Worm (Caenorhabditis elegans) whole organism, midembryonic: ENCODE data around the gene cyp-29A2.

Source experiments
- T22C8.4 ChIP-seq: fragments of 200-800 bp; sonication (Bioruptor generic); IDR thresholded peaks from 2 replicates; pipeline ENCODE4 v1.3.6; 2022; ENCODE audit warnings: missing genetic modification characterization, missing compliant biosample characterization
- cog-1 ChIP-seq: sonication (generic microtip); optimal IDR thresholded peaks from 2 replicates; lab custom pipeline; 2016; ENCODE audit warnings: missing genetic modification characterization, missing compliant biosample characterization
- flt-1 ChIP-seq: fragments of 200-800 bp; sonication (Bioruptor generic); IDR thresholded peaks from 2 replicates; pipeline ENCODE4 v1.3.6; 2022; ENCODE audit warnings: missing genetic modification characterization, missing compliant biosample characterization
- klf-2 ChIP-seq: fragments of 200-800 bp; sonication (Bioruptor generic); conservative IDR thresholded peaks from 2 replicates; pipeline ENCODE4 v1.3.6; 2022; ENCODE audit warnings: missing genetic modification reagents, missing genetic modification characterization, missing compliant biosample characterization
- med-1 ChIP-seq: sonication (generic microtip); optimal IDR thresholded peaks from 2 replicates; lab custom pipeline; 2017; ENCODE audit warnings: missing genetic modification characterization, mild to moderate bottlenecking, missing compliant biosample characterization, antibody characterized with exemption, missing genetic modification reagents; ENCODE audit not compliant: insufficient read depth
- tab-1 ChIP-seq: fragments of 200-800 bp; sonication (Bioruptor generic); IDR thresholded peaks from 2 replicates; pipeline ENCODE4 v1.3.6; 2022; ENCODE audit warnings: missing genetic modification characterization, missing compliant biosample characterization
- ztf-29 ChIP-seq: fragments of 200-800 bp; sonication (Bioruptor generic); IDR thresholded peaks from 2 replicates; pipeline ENCODE4 v1.3.6; 2022; ENCODE audit warnings: missing genetic modification reagents, missing genetic modification characterization, missing compliant biosample characterization

DNA sequence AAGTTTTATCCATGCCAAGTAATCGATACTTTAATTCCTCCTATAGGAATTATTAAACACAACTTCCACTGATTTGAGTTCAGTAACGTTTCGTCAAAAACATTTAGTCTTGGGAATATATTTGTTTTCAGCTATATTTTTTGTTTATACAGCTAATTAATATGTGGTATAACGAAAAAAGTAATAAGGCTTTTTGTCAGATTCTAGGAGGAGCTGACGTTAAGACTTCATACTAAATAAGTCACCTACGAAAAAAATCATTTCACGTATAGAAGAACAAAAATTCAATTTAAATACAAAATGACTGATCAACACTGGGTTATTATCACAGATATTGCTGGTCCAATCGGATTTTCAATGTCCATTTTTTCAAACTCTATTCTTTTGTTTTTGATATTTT lies 51.4 kb downstream of the cyp-29A2 start, which contains the start of gene str-115:
- no peak for TF ChIP-seq cog-1 (tag; lab: Kevin White, UChicago)
- TF ChIP-seq T22C8.4, result no peak
- TF ChIP-seq ztf-29 (GFP tag; lab: Robert Waterston, UW), result no peak
- TF ChIP-seq klf-2 (GFP tag; lab: Robert Waterston, UW), result no peak
- TF ChIP-seq med-1 (GFP tag; lab: Kevin White, UChicago), result no peak
- no peak for TF ChIP-seq tab-1 (GFP tag; lab: Robert Waterston, UW)
- TF ChIP-seq flt-1, result no peak
